Worm (Caenorhabditis elegans) whole organism, midembryonic: ENCODE data around the gene tasp-1.

Experiments
- cog-1 ChIP-seq: sonication (generic microtip); optimal IDR thresholded peaks from 2 replicates; lab custom pipeline; 2016; ENCODE audit warnings: missing genetic modification characterization, missing compliant biosample characterization
- med-1 ChIP-seq: sonication (generic microtip); optimal IDR thresholded peaks from 2 replicates; lab custom pipeline; 2017; ENCODE audit warnings: missing genetic modification characterization, mild to moderate bottlenecking, missing compliant biosample characterization, antibody characterized with exemption, missing genetic modification reagents; ENCODE audit not compliant: insufficient read depth

DNA sequence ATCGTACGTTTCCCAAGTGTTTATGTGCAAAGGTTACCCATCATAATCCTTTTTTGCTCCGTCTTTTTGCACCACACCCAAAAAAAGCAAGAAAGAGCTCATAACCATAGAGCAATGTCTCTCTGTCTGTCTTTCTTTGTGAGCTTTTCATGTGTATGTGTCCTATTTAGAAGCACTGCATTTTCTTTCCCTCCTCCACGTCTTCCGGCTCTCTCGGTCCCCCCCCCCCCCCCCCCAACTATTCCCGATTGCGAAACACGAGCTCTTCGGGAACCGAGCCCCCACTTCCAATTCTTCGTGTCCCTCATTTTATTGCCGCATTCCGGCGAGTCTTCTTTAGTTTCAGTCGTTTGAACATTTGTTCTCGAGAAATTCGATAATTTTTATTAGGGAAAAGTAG is 47.7 kb downstream of the tasp-1 start:
- TF ChIP-seq med-1 (GFP tag; lab: Kevin White, UChicago) (no peak), cog-1 (tag; lab: Kevin White, UChicago) (no peak)
